Fruit fly (Drosophila melanogaster) whole organism, embryonic: Measurements from ENCODE around the gene CG15506.

Experiments used
- CG10209 ChIP-seq: fragments of 200-800 bp; sonication (Bioruptor generic); optimal IDR thresholded peaks from 3 replicates; lab custom pipeline; 2017; ENCODE audit warnings: missing biosample characterization, mild to moderate bottlenecking, missing genetic modification characterization, missing genetic modification reagents
- CG10267 ChIP-seq: fragments of 200-800 bp; sonication (Bioruptor generic); optimal IDR thresholded peaks from 2 replicates; lab custom pipeline; 2018; ENCODE audit warnings: missing biosample characterization, mild to moderate bottlenecking, missing genetic modification characterization, moderate library complexity
- CG11456 ChIP-seq: fragments of 200-800 bp; sonication (Bioruptor generic); IDR thresholded peaks from 3 replicates; pipeline ENCODE4 v1.3.6; 2022; ENCODE audit warnings: missing biosample characterization, missing genetic modification characterization
- CG11560 ChIP-seq: fragments of 200-800 bp; sonication (Bioruptor generic); IDR thresholded peaks from 3 replicates; pipeline ENCODE4 v1.3.6; 2022; ENCODE audit warnings: missing biosample characterization, missing genetic modification characterization
- CG13296 ChIP-seq: fragments of 200-800 bp; sonication (Bioruptor generic); optimal IDR thresholded peaks from 3 replicates; lab custom pipeline; 2018; ENCODE audit warnings: missing biosample characterization, mild to moderate bottlenecking, missing genetic modification characterization
- CG15479 ChIP-seq: fragments of 200-800 bp; sonication (Bioruptor generic); optimal IDR thresholded peaks from 3 replicates; lab custom pipeline; 2019; ENCODE audit warnings: missing biosample characterization, mild to moderate bottlenecking, missing genetic modification characterization, moderate library complexity
- CG31224 ChIP-seq: fragments of 200-800 bp; sonication (Bioruptor generic); IDR thresholded peaks from 2 replicates; pipeline ENCODE4 v1.3.6; 2022; ENCODE audit warnings: missing biosample characterization, missing genetic modification characterization
- CG31365 ChIP-seq: fragments of 200-800 bp; sonication (Bioruptor generic); optimal IDR thresholded peaks from 2 replicates; lab custom pipeline; 2018; ENCODE audit warnings: missing biosample characterization, mild to moderate bottlenecking, missing genetic modification characterization
- CG31441 ChIP-seq: fragments of 200-800 bp; sonication (Bioruptor generic); IDR thresholded peaks from 2 replicates; pipeline ENCODE4 v1.3.6; 2022; ENCODE audit warnings: missing biosample characterization, missing genetic modification characterization
- CG34422 ChIP-seq: fragments of 200-800 bp; sonication (Bioruptor generic); IDR thresholded peaks from 3 replicates; pipeline ENCODE4 v1.3.6; 2022; ENCODE audit warnings: missing biosample characterization, missing genetic modification characterization
- CG3847 ChIP-seq: fragments of 200-800 bp; sonication (Bioruptor generic); IDR thresholded peaks from 2 replicates; pipeline ENCODE4 v1.3.6; 2022; ENCODE audit warnings: missing biosample characterization, missing genetic modification characterization
- CG7372 ChIP-seq: fragments of 200-800 bp; sonication (Bioruptor generic); IDR thresholded peaks from 2 replicates; pipeline ENCODE4 v1.3.6; 2022; ENCODE audit warnings: missing biosample characterization, missing genetic modification characterization
- CG7928 ChIP-seq: fragments of 200-800 bp; sonication (Bioruptor generic); optimal IDR thresholded peaks from 2 replicates; lab custom pipeline; 2017; ENCODE audit warnings: missing biosample characterization, mild to moderate bottlenecking, missing genetic modification characterization
- CG7963 ChIP-seq: fragments of 200-800 bp; sonication (Bioruptor generic); IDR thresholded peaks from 3 replicates; pipeline ENCODE4 v1.3.6; 2022; ENCODE audit warnings: missing biosample characterization, missing genetic modification characterization; ENCODE audit not compliant: partially characterized antibody
- CG9876 ChIP-seq: fragments of 200-800 bp; sonication (Bioruptor generic); optimal IDR thresholded peaks from 2 replicates; lab custom pipeline; 2016; ENCODE audit warnings: missing biosample characterization, missing genetic modification characterization
- D ChIP-seq, 2 experiments: fragments of 200-800 bp in 1 of 2; fragments of >200 bp in 1 of 2; sonication (Bioruptor generic) in 1 of 2; optimal IDR thresholded peaks; 2 replicates in 1 of 2; 3 replicates in 1 of 2; lab custom pipeline; 2017; ENCODE audit warnings: mild to moderate bottlenecking in 1 of 2, missing biosample characterization in 1 of 2, missing genetic modification characterization in 1 of 2, missing genetic modification reagents in 1 of 2
- Dfd ChIP-seq, 2 experiments: fragments of >200 bp; optimal IDR thresholded peaks; 2 replicates each; lab custom pipeline; 2017; ENCODE audit warnings: missing biosample characterization in 2 of 2, missing genetic modification characterization in 2 of 2
- E2f1 ChIP-seq: fragments of 200-800 bp; sonication (Bioruptor generic); IDR thresholded peaks from 2 replicates; pipeline ENCODE4 v1.3.6; 2022; ENCODE audit warnings: missing biosample characterization, missing genetic modification characterization
- Ets65A ChIP-seq: fragments of 200-800 bp; sonication (Bioruptor generic); peaks from one replicate; lab custom pipeline; 2016; ENCODE audit warnings: missing biosample characterization, missing genetic modification characterization
- Fer2 ChIP-seq: fragments of 200-800 bp; sonication (Bioruptor generic); optimal IDR thresholded peaks from 2 replicates; lab custom pipeline; 2018; ENCODE audit warnings: missing biosample characterization, mild to moderate bottlenecking, missing genetic modification characterization, moderate library complexity
- GATAe ChIP-seq: fragments of 200-800 bp; sonication (Bioruptor generic); conservative IDR thresholded peaks from 2 replicates; pipeline ENCODE4 v1.3.6; 2022; ENCODE audit warnings: missing biosample characterization, missing genetic modification characterization
- Hmx ChIP-seq: fragments of 200-800 bp; sonication (Bioruptor generic); optimal IDR thresholded peaks from 2 replicates; lab custom pipeline; 2016; ENCODE audit warnings: missing biosample characterization, missing genetic modification characterization
- Hr78 ChIP-seq, 2 experiments: fragments of 200-800 bp in 1 of 2; fragments of >200 bp in 1 of 2; sonication (Bioruptor generic) in 1 of 2; optimal IDR thresholded peaks; 2 replicates each; lab custom pipeline; 2017 to 2019; ENCODE audit warnings: missing biosample characterization in 2 of 2, missing genetic modification characterization in 2 of 2, mild to moderate bottlenecking in 1 of 2, moderate library complexity in 1 of 2
- Lim3 ChIP-seq: fragments of 200-800 bp; sonication (Bioruptor generic); IDR thresholded peaks from 2 replicates; pipeline ENCODE4 v1.3.6; 2022; ENCODE audit warnings: missing biosample characterization, missing genetic modification characterization
- NC2α ChIP-seq: fragments of 200-800 bp; sonication (Bioruptor generic); optimal IDR thresholded peaks from 2 replicates; lab custom pipeline; 2016; ENCODE audit warnings: missing biosample characterization, missing genetic modification characterization
- Nf-YB ChIP-seq: fragments of 200-800 bp; sonication (Bioruptor generic); optimal IDR thresholded peaks from 3 replicates; lab custom pipeline; 2019; ENCODE audit warnings: missing biosample characterization, mild to moderate bottlenecking, missing genetic modification characterization, moderate library complexity
- Optix ChIP-seq: fragments of 200-800 bp; sonication (Bioruptor generic); IDR thresholded peaks from 3 replicates; pipeline ENCODE4 v1.3.6; 2022; ENCODE audit warnings: missing biosample characterization, missing genetic modification characterization
- al ChIP-seq: fragments of 200-800 bp; sonication (Bioruptor generic); IDR thresholded peaks from 2 replicates; pipeline ENCODE4 v1.3.6; 2022; ENCODE audit warnings: missing biosample characterization, missing genetic modification characterization
- ato ChIP-seq: fragments of 200-800 bp; sonication (Bioruptor generic); IDR thresholded peaks from 2 replicates; pipeline ENCODE4 v1.3.6; 2022; ENCODE audit warnings: missing biosample characterization, missing genetic modification characterization; ENCODE audit not compliant: partially characterized antibody
- bbx ChIP-seq: fragments of 200-800 bp; sonication (Bioruptor generic); IDR thresholded peaks from 2 replicates; pipeline ENCODE4 v1.3.6; 2022; ENCODE audit warnings: missing biosample characterization, missing genetic modification characterization; ENCODE audit not compliant: partially characterized antibody
- disco-r ChIP-seq: fragments of 200-800 bp; sonication (Bioruptor generic); optimal IDR thresholded peaks from 2 replicates; lab custom pipeline; 2016; ENCODE audit warnings: missing biosample characterization, missing genetic modification characterization
- eve ChIP-seq, 2 experiments: fragments of >200 bp; optimal IDR thresholded peaks; 2 replicates each; lab custom pipeline; 2017; ENCODE audit warnings: missing biosample characterization in 2 of 2, missing genetic modification characterization in 2 of 2
- eyg ChIP-seq: fragments of 200-800 bp; sonication (Bioruptor generic); optimal IDR thresholded peaks from 3 replicates; lab custom pipeline; 2016; ENCODE audit warnings: missing biosample characterization, missing genetic modification characterization
- fd3F ChIP-seq: fragments of 200-800 bp; sonication (Bioruptor generic); optimal IDR thresholded peaks from 2 replicates; lab custom pipeline; 2018; ENCODE audit warnings: missing biosample characterization, mild to moderate bottlenecking, missing genetic modification characterization, moderate library complexity
- gce ChIP-seq: fragments of 200-800 bp; sonication (Bioruptor generic); IDR thresholded peaks from 3 replicates; pipeline ENCODE4 v1.3.6; 2022; ENCODE audit warnings: missing biosample characterization, missing genetic modification characterization
- gem ChIP-seq: fragments of 200-800 bp; sonication (Bioruptor generic); optimal IDR thresholded peaks from 2 replicates; lab custom pipeline; 2019; ENCODE audit warnings: missing biosample characterization, mild to moderate bottlenecking, missing genetic modification characterization, moderate library complexity
- gfzf ChIP-seq: fragments of 200-800 bp; sonication (Bioruptor generic); optimal IDR thresholded peaks from 2 replicates; lab custom pipeline; 2016; ENCODE audit warnings: missing biosample characterization, mild to moderate bottlenecking, missing genetic modification characterization, moderate library complexity
- grau ChIP-seq: fragments of 200-800 bp; optimal IDR thresholded peaks from 3 replicates; lab custom pipeline; 2019; ENCODE audit warnings: missing biosample characterization, mild to moderate bottlenecking, missing genetic modification characterization, moderate library complexity
- ham ChIP-seq: fragments of 200-800 bp; sonication (Bioruptor generic); IDR thresholded peaks from 2 replicates; pipeline ENCODE4 v1.3.6; 2022; ENCODE audit warnings: missing biosample characterization, missing genetic modification characterization
- kay ChIP-seq: fragments of 200-800 bp; sonication (Bioruptor generic); optimal IDR thresholded peaks from 2 replicates; lab custom pipeline; 2016; ENCODE audit warnings: missing biosample characterization, missing genetic modification characterization
- lab ChIP-seq: fragments of 200-800 bp; sonication (Bioruptor generic); optimal IDR thresholded peaks from 3 replicates; lab custom pipeline; 2017; ENCODE audit warnings: missing biosample characterization, missing genetic modification characterization, mild to moderate bottlenecking, moderate library complexity, missing genetic modification reagents
- mirr ChIP-seq: fragments of 200-800 bp; sonication (Bioruptor generic); optimal IDR thresholded peaks from 3 replicates; lab custom pipeline; 2018; ENCODE audit warnings: missing biosample characterization, mild to moderate bottlenecking, missing genetic modification characterization
- nerfin-1 ChIP-seq: fragments of 200-800 bp; sonication (Bioruptor generic); optimal IDR thresholded peaks from 3 replicates; lab custom pipeline; 2019; ENCODE audit warnings: missing biosample characterization, mild to moderate bottlenecking, missing genetic modification characterization, moderate library complexity
- nmo ChIP-seq: fragments of 200-800 bp; sonication (Bioruptor generic); optimal IDR thresholded peaks from 2 replicates; lab custom pipeline; 2018; ENCODE audit warnings: missing biosample characterization, mild to moderate bottlenecking, missing genetic modification characterization, moderate library complexity
- nom ChIP-seq: fragments of 200-800 bp; sonication (Bioruptor generic); optimal IDR thresholded peaks from 2 replicates; lab custom pipeline; 2017; ENCODE audit warnings: missing biosample characterization, missing genetic modification characterization, mild to moderate bottlenecking, moderate library complexity, missing genetic modification reagents
- pum ChIP-seq: fragments of 200-800 bp; sonication (Bioruptor generic); optimal IDR thresholded peaks from 2 replicates; lab custom pipeline; 2016; ENCODE audit warnings: missing biosample characterization, missing genetic modification characterization
- ranshi ChIP-seq: fragments of 200-800 bp; sonication (Bioruptor generic); IDR thresholded peaks from 2 replicates; pipeline ENCODE4 v1.3.6; 2022; ENCODE audit warnings: missing biosample characterization, missing genetic modification characterization
- repo ChIP-seq: fragments of 200-800 bp; sonication (Bioruptor generic); optimal IDR thresholded peaks from 2 replicates; lab custom pipeline; 2016; ENCODE audit warnings: missing biosample characterization, missing genetic modification characterization
- tin ChIP-seq: fragments of 200-800 bp; sonication (Bioruptor generic); optimal IDR thresholded peaks from 3 replicates; lab custom pipeline; 2016; ENCODE audit warnings: missing biosample characterization, missing genetic modification characterization
- twi ChIP-seq: fragments of 200-800 bp; optimal IDR thresholded peaks from 2 replicates; lab custom pipeline; 2019; ENCODE audit warnings: missing biosample characterization, mild to moderate bottlenecking, missing genetic modification characterization, moderate library complexity

CG15506 gene

DNA sequence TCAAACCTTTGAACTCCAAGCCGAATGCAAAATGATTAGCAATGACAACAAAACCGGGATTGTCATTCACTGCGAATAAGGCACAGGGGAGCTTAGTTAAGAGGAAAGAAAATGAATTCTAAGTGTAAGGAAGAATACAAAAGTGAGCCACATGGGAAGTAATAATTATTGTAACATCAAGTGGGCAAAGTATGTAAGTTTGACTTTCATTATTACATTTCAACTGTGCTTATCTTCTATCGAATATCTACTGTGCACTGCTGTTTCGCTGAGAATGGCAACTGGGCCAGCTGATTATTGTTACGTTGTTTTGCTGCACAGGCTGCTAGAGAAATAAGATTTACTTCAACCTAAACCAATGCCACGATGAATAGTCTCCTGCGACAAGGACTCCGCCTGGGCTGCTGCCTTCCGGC, 18.2 kb downstream of the CG15506 start, which contains the start of the genes CG7601 and CIA30 (continued):
- TF ChIP-seq repo (peak; percentile 99), nerfin-1 (tag; lab: Kevin White, UChicago) (peak; percentile 95), fd3F (GFP tag; lab: Kevin White, UChicago) (peak; percentile 96), Hmx (GFP tag; lab: Kevin White, UChicago) (peak; percentile 96), gce (GFP tag; lab: Robert Waterston, UW) (peak; percentile 100), NC2α (GFP tag; lab: Kevin White, UChicago) (peak; percentile 94), CG11456 (GFP tag; lab: Robert Waterston, UW) (peak; percentile 100), ranshi (peak; percentile 100), D (optimal IDR thresholded peaks at IDR 0.05; lab: Kevin White, UChicago) (no peak), D (GFP tag; optimal IDR thresholded peaks at IDR 0.05; lab: Kevin White, UChicago) (peak; percentile 97), CG7963 (GFP tag; lab: Robert Waterston, UW) (no peak), ham (GFP tag; lab: Robert Waterston, UW) (peak; percentile 99), disco-r (peak; percentile 97), grau (peak; percentile 99), bbx (no peak), Fer2 (peak; percentile 99), CG15479 (peak; percentile 28), CG31441 (GFP tag; lab: Robert Waterston, UW) (no peak), eyg (GFP tag; lab: Kevin White, UChicago) (peak; percentile 98), Hr78 (GFP tag; optimal IDR thresholded peaks at IDR 0.05; lab: Kevin White, UChicago) (peak in 1 of 2 experiments; percentile 94), CG10209 (GFP tag; lab: Kevin White, UChicago) (peak; percentile 97), CG10267 (tag; lab: Kevin White, UChicago) (peak; percentile 92), CG13296 (GFP tag; lab: Kevin White, UChicago) (peak; percentile 97), Lim3 (peak; percentile 100), twi (tag; lab: Kevin White, UChicago) (no peak), CG9876 (GFP tag; lab: Kevin White, UChicago) (peak; percentile 99), CG31224 (GFP tag; lab: Robert Waterston, UW) (peak; percentile 99), al (GFP tag; lab: Robert Waterston, UW) (peak; percentile 100), CG11560 (tag; lab: Robert Waterston, UW) (peak; percentile 97), CG7928 (GFP tag; lab: Kevin White, UChicago) (peak; percentile 84), CG3847 (peak; percentile 100), kay (GFP tag; lab: Kevin White, UChicago) (peak; percentile 98), nom (GFP tag; lab: Kevin White, UChicago) (peak; percentile 97), Optix (peak; percentile 100), gfzf (peak; percentile 40), eve (GFP tag; optimal IDR thresholded peaks at IDR 0.05; lab: Kevin White, UChicago) (peak in 1 of 2 experiments; percentile 91), nmo (GFP tag; lab: Kevin White, UChicago) (peak; percentile 99), pum (peak; percentile 99), CG7372 (GFP tag; lab: Robert Waterston, UW) (peak; percentile 100), ato (peak; percentile 63; the same call in 1 of the 2 replicates), Dfd (GFP tag; optimal IDR thresholded peaks at IDR 0.05; lab: Kevin White, UChicago) (no peak), gem (tag; lab: Kevin White, UChicago) (peak; percentile 99), CG31365 (tag; lab: Kevin White, UChicago) (peak; percentile 94), GATAe (GFP tag; lab: Robert Waterston, UW) (peak; percentile 100), CG34422 (GFP tag; lab: Robert Waterston, UW) (peak; percentile 100), Ets65A (GFP tag; lab: Kevin White, UChicago) (peak; percentile 100), mirr (GFP tag; lab: Kevin White, UChicago) (peak; percentile 99), lab (GFP tag; lab: Kevin White, UChicago) (peak; percentile 99), tin (GFP tag; lab: Kevin White, UChicago) (peak; percentile 99), Nf-YB (GFP tag; lab: Kevin White, UChicago) (peak; percentile 81), E2f1 (GFP tag; lab: Robert Waterston, UW) (peak; percentile 100)
